Worm (Caenorhabditis elegans) whole organism, midembryonic: ENCODE data around the gene syg-2.

ENCODE experiments used
- cog-1 ChIP-seq: sonication (generic microtip); optimal IDR thresholded peaks from 2 replicates; lab custom pipeline; 2016; ENCODE audit warnings: missing genetic modification characterization, missing compliant biosample characterization
- klf-2 ChIP-seq: fragments of 200-800 bp; sonication (Bioruptor generic); conservative IDR thresholded peaks from 2 replicates; pipeline ENCODE4 v1.3.6; 2022; ENCODE audit warnings: missing genetic modification reagents, missing genetic modification characterization, missing compliant biosample characterization

ce11 chrX:14694633-14695177 lies 39.9 kb downstream of the syg-2 start:
- TF ChIP-seq cog-1 (tag; lab: Kevin White, UChicago) (no peak), klf-2 (GFP tag; lab: Robert Waterston, UW) (no peak)
